Worm (Caenorhabditis elegans) whole organism, young adult: ENCODE data around the gene nhr-157.
A peak's percentile ranks its signal among the peaks of the same experiment; 100 is the strongest.

ENCODE experiments used
- B0019.2 ChIP-seq: fragments of 200-800 bp; sonication (Bioruptor generic); conservative IDR thresholded peaks from 2 replicates; pipeline ENCODE4 v1.3.6; 2022; ENCODE audit warnings: missing genetic modification reagents, missing genetic modification characterization, missing compliant biosample characterization
- B0035.1 ChIP-seq: sonication (generic microtip); optimal IDR thresholded peaks from 2 replicates; lab custom pipeline; 2016; ENCODE audit warnings: missing genetic modification characterization, mild to moderate bottlenecking, missing compliant biosample characterization, missing genotype, missing genetic modification reagents
- D2030.7 ChIP-seq: fragments of 200-800 bp; sonication (Bioruptor generic); IDR thresholded peaks from 2 replicates; pipeline ENCODE4 v1.3.6; 2022; ENCODE audit warnings: missing genetic modification reagents, missing genetic modification characterization, missing compliant biosample characterization
- F10E7.11 ChIP-seq: sonication (generic microtip); optimal IDR thresholded peaks from 2 replicates; lab custom pipeline; 2017; ENCODE audit warnings: mild to moderate bottlenecking, missing genetic modification characterization, moderate library complexity, missing compliant biosample characterization
- F22D6.2 ChIP-seq: sonication (generic microtip); optimal IDR thresholded peaks from 2 replicates; lab custom pipeline; 2016; ENCODE audit warnings: mild to moderate bottlenecking, missing genetic modification characterization, missing compliant biosample characterization
- F57A8.1 ChIP-seq: fragments of 200-800 bp; sonication (Bioruptor generic); optimal IDR thresholded peaks from 2 replicates; lab custom pipeline; 2018; ENCODE audit warnings: mild to moderate bottlenecking, missing genetic modification characterization, moderate library complexity, missing compliant biosample characterization
- F57C9.4 ChIP-seq: sonication (generic microtip); optimal IDR thresholded peaks from 2 replicates; lab custom pipeline; 2017; ENCODE audit warnings: mild to moderate bottlenecking, missing genetic modification characterization, missing compliant biosample characterization
- Y53G8AR.9 ChIP-seq: fragments of 200-800 bp; sonication (Bioruptor generic); conservative IDR thresholded peaks from 2 replicates; pipeline ENCODE4 v1.3.6; 2022; ENCODE audit warnings: missing genetic modification reagents, missing genetic modification characterization, missing compliant biosample characterization
- Y56A3A.18 ChIP-seq: fragments of 200-800 bp; sonication (Bioruptor generic); IDR thresholded peaks from 2 replicates; pipeline ENCODE4 v1.3.6; 2022; ENCODE audit warnings: missing genetic modification reagents, missing genetic modification characterization, missing compliant biosample characterization
- Y67H2A.10 ChIP-seq: fragments of 200-800 bp; sonication (Bioruptor generic); conservative IDR thresholded peaks from 2 replicates; pipeline ENCODE4 v1.3.6; 2022; ENCODE audit warnings: missing genetic modification reagents, missing genetic modification characterization, missing compliant biosample characterization
- ama-1 ChIP-seq, 3 experiments: fragments of 150-350 bp in 1 of 3; sonication (generic microtip) in 2 of 3; optimal IDR thresholded peaks; 2 replicates each; lab custom pipeline; 2014 to 2018; ENCODE audit warnings: missing biosample characterization in 2 of 3, missing genetic modification characterization in 2 of 3, missing genetic modification reagents in 2 of 3
- atf-7 ChIP-seq: sonication (generic microtip); optimal IDR thresholded peaks from 2 replicates; lab custom pipeline; 2017; ENCODE audit warnings: mild to moderate bottlenecking, missing genetic modification characterization, missing compliant biosample characterization
- athp-1 ChIP-seq: sonication (generic microtip); optimal IDR thresholded peaks from 2 replicates; lab custom pipeline; 2017; ENCODE audit warnings: mild to moderate bottlenecking, missing genetic modification characterization, missing compliant biosample characterization
- bed-2 ChIP-seq: fragments of 200-800 bp; sonication (Bioruptor generic); IDR thresholded peaks from 2 replicates; pipeline ENCODE4 v1.3.6; 2022; ENCODE audit warnings: missing genetic modification reagents, missing genetic modification characterization, missing compliant biosample characterization
- ccch-3 ChIP-seq: fragments of 200-800 bp; sonication (Bioruptor generic); optimal IDR thresholded peaks from 2 replicates; lab custom pipeline; 2018; ENCODE audit warnings: mild to moderate bottlenecking, missing genetic modification characterization, missing compliant biosample characterization
- die-1 ChIP-seq: sonication (generic microtip); optimal IDR thresholded peaks from 2 replicates; lab custom pipeline; 2016; ENCODE audit warnings: missing genotype, mild to moderate bottlenecking, missing genetic modification characterization, missing compliant biosample characterization
- dox-1 ChIP-seq: fragments of 200-800 bp; sonication (Bioruptor generic); IDR thresholded peaks from 2 replicates; pipeline ENCODE4 v1.3.6; 2022; ENCODE audit warnings: missing genetic modification reagents, missing genetic modification characterization, missing compliant biosample characterization
- egl-18 ChIP-seq: fragments of 200-800 bp; sonication (Bioruptor generic); IDR thresholded peaks from 2 replicates; pipeline ENCODE4 v1.3.6; 2022; ENCODE audit warnings: missing genetic modification reagents, missing genetic modification characterization, missing compliant biosample characterization
- ekl-4 ChIP-seq: fragments of 200-800 bp; sonication (Bioruptor generic); IDR thresholded peaks from 2 replicates; pipeline ENCODE4 v1.3.6; 2022; ENCODE audit warnings: missing genetic modification reagents, missing genetic modification characterization, missing compliant biosample characterization
- hmg-1.2 ChIP-seq: fragments of 200-800 bp; sonication (Bioruptor generic); IDR thresholded peaks from 2 replicates; pipeline ENCODE4 v1.3.6; 2022; ENCODE audit warnings: missing genetic modification reagents, missing genetic modification characterization, missing compliant biosample characterization
- lsl-1 ChIP-seq: fragments of 200-800 bp; sonication (Bioruptor generic); optimal IDR thresholded peaks from 2 replicates; lab custom pipeline; 2018; ENCODE audit warnings: mild to moderate bottlenecking, missing genetic modification characterization, moderate library complexity, missing compliant biosample characterization
- madf-6 ChIP-seq: fragments of 200-800 bp; sonication (Bioruptor generic); IDR thresholded peaks from 2 replicates; pipeline ENCODE4 v1.3.6; 2022; ENCODE audit warnings: missing genetic modification reagents, missing genetic modification characterization, missing compliant biosample characterization
- madf-8 ChIP-seq: fragments of 200-800 bp; sonication (Bioruptor generic); conservative IDR thresholded peaks from 2 replicates; pipeline ENCODE4 v1.3.6; 2022; ENCODE audit warnings: missing genetic modification reagents, missing genetic modification characterization, missing compliant biosample characterization
- mes-4 ChIP-seq: sonication (generic microtip); optimal IDR thresholded peaks from 2 replicates; lab custom pipeline; 2016; ENCODE audit warnings: missing genotype, missing genetic modification characterization, missing compliant biosample characterization
- nfya-2 ChIP-seq: fragments of 200-800 bp; sonication (Bioruptor generic); IDR thresholded peaks from 2 replicates; pipeline ENCODE4 v1.3.6; 2022; ENCODE audit warnings: missing genetic modification reagents, missing genetic modification characterization, missing compliant biosample characterization
- nfyb-1 ChIP-seq: fragments of 200-800 bp; sonication (Bioruptor generic); IDR thresholded peaks from 2 replicates; pipeline ENCODE4 v1.3.6; 2022; ENCODE audit warnings: missing genetic modification reagents, missing genetic modification characterization, missing compliant biosample characterization
- nhr-80 ChIP-seq: sonication (generic microtip); optimal IDR thresholded peaks from 2 replicates; lab custom pipeline; 2016; ENCODE audit warnings: missing genetic modification characterization, missing compliant biosample characterization
- nhr-90 ChIP-seq: sonication (generic microtip); optimal IDR thresholded peaks from 2 replicates; lab custom pipeline; 2016; ENCODE audit warnings: missing genotype, mild to moderate bottlenecking, missing genetic modification characterization, missing compliant biosample characterization
- pbrm-1 ChIP-seq: fragments of 200-800 bp; sonication (Bioruptor generic); IDR thresholded peaks from 2 replicates; pipeline ENCODE4 v1.3.6; 2022; ENCODE audit warnings: missing genetic modification reagents, missing genetic modification characterization, missing compliant biosample characterization
- pha-4 ChIP-seq: fragments of 150-350 bp; sonication (generic microtip); optimal IDR thresholded peaks from 2 replicates; lab custom pipeline; 2014; ENCODE audit warnings: missing biosample characterization, missing genetic modification reagents, missing genetic modification characterization
- rcor-1 ChIP-seq: fragments of 200-800 bp; sonication (Bioruptor generic); IDR thresholded peaks from 2 replicates; pipeline ENCODE4 v1.3.6; 2022; ENCODE audit warnings: missing genetic modification reagents, missing genetic modification characterization, missing compliant biosample characterization
- sea-2 ChIP-seq: fragments of 200-800 bp; sonication (Bioruptor generic); IDR thresholded peaks from 2 replicates; pipeline ENCODE4 v1.3.6; 2022; ENCODE audit warnings: missing genetic modification characterization, missing compliant biosample characterization
- snpc-1.1 ChIP-seq: sonication (generic microtip); optimal IDR thresholded peaks from 2 replicates; lab custom pipeline; 2017; ENCODE audit warnings: missing genetic modification characterization, mild to moderate bottlenecking, missing compliant biosample characterization, antibody characterized with exemption, moderate library complexity, missing genotype, missing genetic modification reagents; ENCODE audit not compliant: insufficient read depth
- sptf-2 ChIP-seq: fragments of 200-800 bp; sonication (Bioruptor generic); optimal IDR thresholded peaks from 2 replicates; lab custom pipeline; 2018; ENCODE audit warnings: mild to moderate bottlenecking, missing genetic modification characterization, missing compliant biosample characterization
- tbp1 ChIP-seq: fragments of 200-800 bp; sonication (Bioruptor generic); optimal IDR thresholded peaks from 2 replicates; lab custom pipeline; 2018; ENCODE audit warnings: mild to moderate bottlenecking, missing genetic modification characterization, missing compliant biosample characterization
- unc-130 ChIP-seq: sonication (generic microtip); optimal IDR thresholded peaks from 2 replicates; lab custom pipeline; 2016; ENCODE audit warnings: missing genetic modification reagents, missing genetic modification characterization, missing compliant biosample characterization
- ztf-25 ChIP-seq: fragments of 200-800 bp; sonication (Bioruptor generic); IDR thresholded peaks from 2 replicates; pipeline ENCODE4 v1.3.6; 2022; ENCODE audit warnings: missing genetic modification reagents, missing genetic modification characterization, missing compliant biosample characterization
- ztf-28 ChIP-seq: fragments of 200-800 bp; sonication (Bioruptor generic); IDR thresholded peaks from 2 replicates; pipeline ENCODE4 v1.3.6; 2022; ENCODE audit warnings: missing genetic modification reagents, missing genetic modification characterization, missing compliant biosample characterization
- ztf-3 ChIP-seq: fragments of 200-800 bp; sonication (Bioruptor generic); optimal IDR thresholded peaks from 2 replicates; lab custom pipeline; 2018; ENCODE audit warnings: mild to moderate bottlenecking, missing genetic modification characterization, missing compliant biosample characterization

Gene nhr-157

ce11 chrV:3892361-3892904 lies 23.6 kb upstream of the nhr-157 start, which contains the start of gene C17E7.4 (continued):
- TF ChIP-seq tbp1 (GFP tag; lab: Kevin White, UChicago) = no peak

ce11 chrV:3891919-3892318 lies 23.1 kb upstream of the nhr-157 start, which contains the start of gene C17E7.12:
TSS of gene C17E7.12 (minus strand) at chrV:3892019.
- TF ChIP-seq Y56A3A.18 (GFP tag; lab: Robert Waterston, UW) = no peak

DNA sequence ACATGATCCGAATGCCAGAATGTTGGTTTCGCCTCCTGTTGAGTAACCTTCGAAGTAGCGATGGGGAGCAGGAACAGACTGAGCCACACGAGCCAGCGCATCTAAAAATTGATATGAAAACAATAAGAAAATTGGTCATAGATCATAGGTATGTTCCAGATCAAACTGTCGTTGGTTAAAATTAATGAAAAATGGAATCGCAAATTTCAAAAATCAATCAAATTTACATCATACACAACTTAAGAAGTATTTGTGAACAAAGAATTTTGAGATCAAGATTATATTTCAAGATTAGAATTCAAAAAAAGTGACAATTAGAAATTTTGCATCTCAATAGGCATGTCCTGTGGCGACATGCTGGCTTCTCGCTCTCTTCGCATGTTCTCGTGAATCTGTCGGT lies 22.0 kb upstream of the nhr-157 start, which contains the start of gene C17E7.9:
TSS of gene C17E7.9 (minus strand) at position 101 of the 400 bp plus-strand sequence.
- TF ChIP-seq mes-4 (tag; lab: Kevin White, UChicago) = no peak
- TF ChIP-seq atf-7 (tag; lab: Kevin White, UChicago) = no peak
- TF ChIP-seq hmg-1.2 (GFP tag; lab: Robert Waterston, UW) = no peak

ce11 chrV:3889113-3889512 lies 20.3 kb upstream of the nhr-157 start, which contains the start of gene C17E7.13:
TSS of gene C17E7.13 (minus strand) at chrV:3889288.
- TF ChIP-seq nhr-80 (peak; percentile 8), egl-18 (no peak)
- TF ChIP-seq, all 124 proteins: peak for 1

- no peak for TF ChIP-seq Y67H2A.10 (GFP tag; lab: Robert Waterston, UW)
- no peak for TF ChIP-seq madf-8 (GFP tag; lab: Robert Waterston, UW)
- no peak for TF ChIP-seq nfya-2 (GFP tag; lab: Robert Waterston, UW)
- TF ChIP-seq F57A8.1 = no peak
- TF ChIP-seq ekl-4 (GFP tag; lab: Robert Waterston, UW) = no peak
- no peak for TF ChIP-seq madf-6
- no peak for TF ChIP-seq F10E7.11
- TF ChIP-seq ccch-3 (GFP tag; lab: Kevin White, UChicago) = no peak
- no peak for TF ChIP-seq sea-2
- TF ChIP-seq mes-4 (tag; lab: Kevin White, UChicago) = no peak
- TF ChIP-seq ztf-28 (GFP tag; lab: Robert Waterston, UW) = no peak
- no peak for TF ChIP-seq nfyb-1 (GFP tag; lab: Robert Waterston, UW)
- TF ChIP-seq, all 124 proteins: peak for 0
These were observed 17.3 kb upstream of the nhr-157 start, which contains the start of gene nhr-124 for ce11 chrV:3886104-3886503. TSS of gene nhr-124 (minus strand) at chrV:3886204.

- TF ChIP-seq die-1 (tag; lab: Kevin White, UChicago) = no peak
- TF ChIP-seq ztf-3 = no peak
- TF ChIP-seq F22D6.2 (tag; lab: Kevin White, UChicago) = no peak
- TF ChIP-seq athp-1 (tag; lab: Kevin White, UChicago) = no peak
- no peak for TF ChIP-seq unc-130
- no peak for TF ChIP-seq lsl-1 (GFP tag; lab: Kevin White, UChicago)
- TF ChIP-seq Y53G8AR.9 (GFP tag; lab: Robert Waterston, UW) = no peak
- TF ChIP-seq B0035.1 = no peak
- no peak for TF ChIP-seq rcor-1 (GFP tag; lab: Robert Waterston, UW)
These were observed 15.7 kb upstream of the nhr-157 start for ce11 chrV:3884550-3884949.

ce11 chrV:3878223-3878622 lies 9.4 kb upstream of the nhr-157 start, which contains the start of gene nhr-159:
TSS of gene nhr-159 (minus strand) at chrV:3878323.
- TF ChIP-seq ztf-25 (GFP tag; lab: Robert Waterston, UW) (no peak), dox-1 (GFP tag; lab: Robert Waterston, UW) (no peak), sptf-2 (GFP tag; lab: Kevin White, UChicago) (no peak), B0019.2 (no peak), snpc-1.1 (tag; lab: Kevin White, UChicago) (no peak), bed-2 (GFP tag; lab: Robert Waterston, UW) (no peak), F57C9.4 (tag; lab: Kevin White, UChicago) (no peak), D2030.7 (no peak), ama-1 (optimal IDR thresholded peaks at IDR 0.05; lab: Kevin White, UChicago) (no peak), ama-1 (GFP tag; optimal IDR thresholded peaks at IDR 0.05; lab: Kevin White, UChicago) (no peak), pbrm-1 (GFP tag; lab: Robert Waterston, UW) (no peak), athp-1 (tag; lab: Kevin White, UChicago) (no peak), nhr-90 (tag; lab: Kevin White, UChicago) (no peak), F10E7.11 (no peak), pha-4 (tag; lab: Kevin White, UChicago) (no peak), sea-2 (no peak)
